Worm (Caenorhabditis elegans) whole organism, L3 larva: Measurements from ENCODE around the gene T04F8.8.

ENCODE experiments used
- R02D3.7 ChIP-seq: fragments of 150-350 bp; optimal IDR thresholded peaks from 2 replicates; lab custom pipeline; 2014; ENCODE audit warnings: missing biosample characterization, missing genetic modification characterization
- ZK546.5 ChIP-seq: sonication (generic microtip); optimal IDR thresholded peaks from 2 replicates; lab custom pipeline; 2017; ENCODE audit warnings: missing biosample characterization, missing genetic modification characterization
- aly-2 ChIP-seq: fragments of 150-350 bp; optimal IDR thresholded peaks from 2 replicates; lab custom pipeline; 2014; ENCODE audit warnings: missing biosample characterization, missing genetic modification characterization
- ama-1 ChIP-seq: fragments of 150-350 bp; optimal IDR thresholded peaks from 2 replicates; lab custom pipeline; 2018
- ceh-16 ChIP-seq: sonication (generic microtip); optimal IDR thresholded peaks from 2 replicates; lab custom pipeline; 2017; ENCODE audit warnings: missing biosample characterization, missing genetic modification characterization
- ceh-28 ChIP-seq: fragments of 150-350 bp; optimal IDR thresholded peaks from 2 replicates; lab custom pipeline; 2014; ENCODE audit warnings: missing biosample characterization, missing genetic modification reagents, missing genetic modification characterization
- ceh-9 ChIP-seq: sonication (generic microtip); optimal IDR thresholded peaks from 2 replicates; lab custom pipeline; 2018; ENCODE audit warnings: missing biosample characterization, missing genetic modification characterization
- daf-12 ChIP-seq: fragments of 150-350 bp; optimal IDR thresholded peaks from 2 replicates; lab custom pipeline; 2014; ENCODE audit warnings: missing biosample characterization, missing genetic modification reagents, missing genetic modification characterization
- egl-27 ChIP-seq: sonication (generic microtip); optimal IDR thresholded peaks from 4 replicates; lab custom pipeline; 2017; ENCODE audit warnings: missing biosample characterization, missing genetic modification reagents, missing genetic modification characterization
- egl-5 ChIP-seq: fragments of 150-350 bp; optimal IDR thresholded peaks from 2 replicates; lab custom pipeline; 2017; ENCODE audit warnings: missing biosample characterization, missing genetic modification reagents, missing genetic modification characterization, inconsistent platforms
- elt-1 ChIP-seq: fragments of 150-350 bp; optimal IDR thresholded peaks from 2 replicates; lab custom pipeline; 2014; ENCODE audit warnings: missing biosample characterization, missing genetic modification characterization
- elt-2 ChIP-seq: sonication (generic microtip); optimal IDR thresholded peaks from 2 replicates; lab custom pipeline; 2016; ENCODE audit warnings: missing genetic modification reagents, mild to moderate bottlenecking, missing genetic modification characterization, missing compliant biosample characterization
- elt-3 ChIP-seq, 3 experiments: fragments of 150-350 bp in 1 of 3; sonication (generic microtip) in 2 of 3; optimal IDR thresholded peaks; 2 replicates in 2 of 3; 4 replicates in 1 of 3; lab custom pipeline; 2014 to 2017; ENCODE audit warnings: missing biosample characterization in 3 of 3, missing genetic modification characterization in 3 of 3
- eor-1 ChIP-seq, 2 experiments: fragments of 150-350 bp; optimal IDR thresholded peaks; 2 replicates each; lab custom pipeline; 2014 to 2018; ENCODE audit warnings: missing biosample characterization in 2 of 2, missing genetic modification characterization in 2 of 2
- fkh-10 ChIP-seq: sonication (generic microtip); optimal IDR thresholded peaks from 2 replicates; lab custom pipeline; 2017; ENCODE audit warnings: missing biosample characterization, missing genetic modification reagents, missing genetic modification characterization
- fkh-2 ChIP-seq: fragments of 150-350 bp; optimal IDR thresholded peaks from 2 replicates; lab custom pipeline; 2014; ENCODE audit warnings: missing biosample characterization, missing genetic modification reagents, missing genetic modification characterization
- fos-1 ChIP-seq: fragments of 150-350 bp; optimal IDR thresholded peaks from 2 replicates; lab custom pipeline; 2014; ENCODE audit warnings: missing biosample characterization, missing genetic modification characterization
- hmg-11 ChIP-seq: sonication (generic microtip); optimal IDR thresholded peaks from 2 replicates; lab custom pipeline; 2016; ENCODE audit warnings: missing genetic modification characterization, missing compliant biosample characterization
- jun-1 ChIP-seq: fragments of 150-350 bp; optimal IDR thresholded peaks from 2 replicates; lab custom pipeline; 2014; ENCODE audit warnings: missing biosample characterization, missing genetic modification reagents, missing genetic modification characterization
- lin-15B ChIP-seq: fragments of 150-350 bp; optimal IDR thresholded peaks from 2 replicates; lab custom pipeline; 2014; ENCODE audit warnings: missing biosample characterization, missing genetic modification characterization
- lin-39 ChIP-seq: fragments of 150-350 bp; optimal IDR thresholded peaks from 2 replicates; lab custom pipeline; 2018; ENCODE audit warnings: missing biosample characterization, missing genetic modification reagents, missing genetic modification characterization
- lsy-12 ChIP-seq: sonication (generic microtip); optimal IDR thresholded peaks from 2 replicates; lab custom pipeline; 2016; ENCODE audit warnings: mild to moderate bottlenecking, missing genetic modification characterization, missing compliant biosample characterization
- mdl-1 ChIP-seq: fragments of 150-350 bp; optimal IDR thresholded peaks from 2 replicates; lab custom pipeline; 2014; ENCODE audit warnings: missing biosample characterization, missing genetic modification characterization
- mml-1 ChIP-seq: fragments of 150-350 bp; sonication (generic microtip); optimal IDR thresholded peaks from 3 replicates; lab custom pipeline; 2014; ENCODE audit warnings: missing biosample characterization, missing genetic modification characterization
- nfya-1 ChIP-seq: sonication (generic microtip); optimal IDR thresholded peaks from 2 replicates; lab custom pipeline; 2017; ENCODE audit warnings: missing genetic modification characterization, mild to moderate bottlenecking, missing compliant biosample characterization, antibody characterized with exemption, moderate library complexity; ENCODE audit not compliant: insufficient read depth
- nhr-11 ChIP-seq: fragments of 150-350 bp; optimal IDR thresholded peaks from 2 replicates; lab custom pipeline; 2014; ENCODE audit warnings: missing biosample characterization, missing genetic modification characterization
- nhr-12 ChIP-seq: fragments of 150-350 bp; optimal IDR thresholded peaks from 2 replicates; lab custom pipeline; 2014; ENCODE audit warnings: missing biosample characterization, missing genetic modification characterization
- nhr-23 ChIP-seq: fragments of 150-350 bp; optimal IDR thresholded peaks from 2 replicates; lab custom pipeline; 2014; ENCODE audit warnings: missing biosample characterization, missing genetic modification reagents, missing genetic modification characterization
- nhr-237 ChIP-seq: fragments of 150-350 bp; optimal IDR thresholded peaks from 2 replicates; lab custom pipeline; 2014; ENCODE audit warnings: missing biosample characterization, missing genetic modification characterization
- nhr-25 ChIP-seq: sonication (generic microtip); optimal IDR thresholded peaks from 2 replicates; lab custom pipeline; 2017; ENCODE audit warnings: missing biosample characterization, missing genetic modification characterization
- nhr-28 ChIP-seq: fragments of 150-350 bp; optimal IDR thresholded peaks from 2 replicates; lab custom pipeline; 2014; ENCODE audit warnings: missing biosample characterization, missing genetic modification characterization
- nhr-43 ChIP-seq: sonication (generic microtip); optimal IDR thresholded peaks from 2 replicates; lab custom pipeline; 2016; ENCODE audit warnings: mild to moderate bottlenecking, missing genetic modification characterization, missing compliant biosample characterization; ENCODE audit not compliant: poor library complexity, severe bottlenecking
- nhr-67 ChIP-seq: fragments of 150-350 bp; optimal IDR thresholded peaks from 2 replicates; lab custom pipeline; 2014; ENCODE audit warnings: missing biosample characterization, missing genetic modification characterization
- nhr-76 ChIP-seq: fragments of 150-350 bp; sonication (generic microtip); optimal IDR thresholded peaks from 5 replicates; lab custom pipeline; 2014; ENCODE audit warnings: missing biosample characterization, missing genetic modification characterization
- nhr-77 ChIP-seq: fragments of 150-350 bp; optimal IDR thresholded peaks from 2 replicates; lab custom pipeline; 2014; ENCODE audit warnings: missing biosample characterization, missing genetic modification characterization
- sea-2 ChIP-seq: fragments of 150-350 bp; sonication (generic microtip); optimal IDR thresholded peaks from 4 replicates; lab custom pipeline; 2014; ENCODE audit warnings: missing biosample characterization, missing genetic modification reagents, missing genetic modification characterization
- skn-1 ChIP-seq: fragments of 150-350 bp; optimal IDR thresholded peaks from 2 replicates; lab custom pipeline; 2014; ENCODE audit warnings: missing biosample characterization, missing genetic modification characterization
- snpc-4 ChIP-seq: fragments of 150-350 bp; optimal IDR thresholded peaks from 2 replicates; lab custom pipeline; 2014; ENCODE audit warnings: missing biosample characterization, missing genetic modification characterization
- tbx-2 ChIP-seq: sonication (generic microtip); optimal IDR thresholded peaks from 2 replicates; lab custom pipeline; 2016; ENCODE audit warnings: mild to moderate bottlenecking, missing genetic modification characterization, missing compliant biosample characterization
- unc-39 ChIP-seq: sonication (generic microtip); optimal IDR thresholded peaks from 4 replicates; lab custom pipeline; 2017; ENCODE audit warnings: missing biosample characterization, missing genetic modification characterization
- unc-62 ChIP-seq: fragments of 150-350 bp; sonication (generic microtip); optimal IDR thresholded peaks from 4 replicates; lab custom pipeline; 2014; ENCODE audit warnings: missing biosample characterization, missing genetic modification reagents, missing genetic modification characterization
- zag-1 ChIP-seq: fragments of 150-350 bp; optimal IDR thresholded peaks from 2 replicates; lab custom pipeline; 2014; ENCODE audit warnings: missing biosample characterization, missing genetic modification characterization
- ztf-11 ChIP-seq: fragments of 150-350 bp; optimal IDR thresholded peaks from 2 replicates; lab custom pipeline; 2014; ENCODE audit warnings: missing biosample characterization, missing genetic modification characterization
- ztf-4 ChIP-seq: fragments of 150-350 bp; optimal IDR thresholded peaks from 2 replicates; lab custom pipeline; 2014; ENCODE audit warnings: missing biosample characterization, missing genetic modification characterization

The T04F8.8 gene

DNA sequence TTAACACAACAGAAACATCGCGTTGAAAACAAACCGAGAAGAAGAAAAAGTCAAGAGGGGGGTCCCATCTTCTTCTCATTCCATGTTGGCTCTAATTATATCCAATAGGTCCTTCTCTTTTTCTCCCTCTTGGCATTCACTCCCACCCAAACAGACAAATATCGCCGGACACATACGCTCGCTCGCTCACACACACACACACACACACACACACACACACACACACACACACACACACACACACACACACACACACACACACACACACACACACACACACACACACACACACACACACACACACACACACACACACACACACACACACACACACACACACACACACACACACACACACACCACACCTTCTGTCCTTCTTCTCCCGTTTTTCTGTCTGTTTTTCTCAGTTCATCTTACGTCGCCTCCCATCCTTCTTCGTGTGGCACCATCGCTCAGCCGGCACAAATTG is 3.5 kb upstream of the T04F8.8 start, which contains the start of gene sto-4:
TSS of gene sto-4 (plus strand) at position 360 of the 469 bp plus-strand sequence.
- peak; percentile 33 for TF ChIP-seq nfya-1 (tag; lab: Kevin White, UChicago)
- TF ChIP-seq tbx-2 = peak; percentile 39
- TF ChIP-seq nhr-25 (tag; lab: Kevin White, UChicago) = peak; percentile 77
- TF ChIP-seq elt-1 (tag; lab: Kevin White, UChicago) = peak; percentile 5
- TF ChIP-seq R02D3.7 (tag; lab: Kevin White, UChicago) = peak; percentile 7
- peak; percentile 60 for TF ChIP-seq lin-39 (tag; lab: Kevin White, UChicago)
- peak; percentile 50 for TF ChIP-seq nhr-43
- TF ChIP-seq hmg-11 (tag; lab: Kevin White, UChicago) = peak; percentile 47
- TF ChIP-seq snpc-4 (tag; lab: Kevin White, UChicago) = peak; percentile 22
- TF ChIP-seq lsy-12 (tag; lab: Kevin White, UChicago) = peak; percentile 85

DNA sequence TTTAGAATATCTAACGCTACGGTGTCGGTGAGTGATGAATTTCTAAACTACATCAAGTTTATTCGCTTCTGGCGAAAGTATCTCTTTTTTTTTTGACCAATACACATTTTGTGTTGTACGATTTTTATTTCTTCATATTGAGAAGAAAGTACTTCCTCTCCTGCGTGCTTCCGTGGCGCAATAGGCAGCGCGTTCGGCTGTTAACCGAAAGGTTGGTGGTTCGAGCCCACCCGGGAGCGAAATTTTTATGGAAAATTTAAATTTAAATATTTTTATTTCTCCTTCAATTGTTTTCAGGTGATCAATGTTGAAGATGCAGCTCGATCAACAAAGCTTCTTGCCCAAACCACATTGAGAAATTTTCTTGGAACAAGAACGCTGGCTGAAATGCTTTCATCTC is 1.7 kb upstream of the T04F8.8 start:
- peak; percentile 50 for TF ChIP-seq nhr-23 (tag; lab: Kevin White, UChicago)
- peak; percentile 12 for TF ChIP-seq hmg-11 (tag; lab: Kevin White, UChicago)
- TF ChIP-seq elt-2 = peak; percentile 42
- no peak for TF ChIP-seq mml-1 (tag; lab: Kevin White, UChicago)
- no peak for TF ChIP-seq ZK546.5 (tag; lab: Kevin White, UChicago)
- TF ChIP-seq nhr-43 = peak; percentile 64
- peak; percentile 5 for TF ChIP-seq tbx-2

DNA sequence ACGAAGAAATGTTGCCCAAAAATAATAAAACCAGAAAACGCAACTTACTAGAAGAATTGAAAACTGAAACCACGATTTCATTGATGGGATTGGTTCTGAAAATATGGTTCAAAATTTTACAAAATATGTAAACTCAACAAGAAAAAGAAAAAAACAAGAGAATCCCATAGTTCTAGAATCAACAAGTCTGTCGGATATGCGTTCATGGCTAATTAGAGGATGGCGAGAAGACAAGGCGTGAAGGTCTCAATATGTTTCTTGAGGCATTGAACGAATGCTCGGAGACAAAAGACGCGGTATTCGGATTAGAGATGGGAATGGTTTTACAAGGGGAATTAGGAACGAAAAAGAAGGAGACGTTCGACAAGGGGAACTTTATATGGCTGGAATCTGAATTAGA is 3.5 kb downstream of the T04F8.8 start, which contains the start of gene cutl-11:
TSS of gene cutl-11 (minus strand) at position 101 of the 400 bp plus-strand sequence.
- no peak for TF ChIP-seq mml-1 (tag; lab: Kevin White, UChicago)
- TF ChIP-seq elt-2 = no peak
- no peak for TF ChIP-seq nhr-28
- TF ChIP-seq aly-2 (tag; lab: Kevin White, UChicago) = no peak
- no peak for TF ChIP-seq daf-12 (tag; lab: Kevin White, UChicago)
- no peak for TF ChIP-seq nhr-43
- TF ChIP-seq egl-5 (tag; lab: Kevin White, UChicago) = no peak
- no peak for TF ChIP-seq nfya-1 (tag; lab: Kevin White, UChicago)
- no peak for TF ChIP-seq skn-1 (tag; lab: Kevin White, UChicago)

DNA sequence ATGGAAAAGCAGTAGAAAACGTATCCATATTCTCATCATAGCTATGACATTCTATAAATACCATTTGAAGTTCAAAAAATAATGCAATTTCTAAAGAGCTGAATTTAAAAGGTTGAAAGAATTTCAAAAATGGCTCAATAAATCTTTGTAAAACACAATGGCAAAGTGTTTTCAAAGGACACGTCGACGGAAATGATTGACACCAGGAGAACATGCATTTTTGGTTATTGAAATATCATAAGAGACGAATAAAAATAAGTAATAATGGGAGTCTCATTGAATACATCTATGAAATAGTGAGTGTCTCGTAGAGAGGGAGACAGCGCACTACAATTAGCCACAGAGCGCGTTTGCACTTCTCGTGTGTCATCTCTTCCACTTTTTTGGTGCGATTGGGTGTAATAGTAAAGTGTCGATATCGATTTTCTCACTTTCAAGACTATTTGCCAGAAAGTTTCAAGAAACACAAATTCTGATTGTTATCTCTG is 9.3 kb downstream of the T04F8.8 start, which contains the start of gene T04F8.2:
TSS of gene T04F8.2 (minus strand) at position 51 of the 488 bp plus-strand sequence.
- TF ChIP-seq snpc-4 (tag; lab: Kevin White, UChicago) = peak; percentile 58
- no peak for TF ChIP-seq nhr-12 (tag; lab: Kevin White, UChicago)
- no peak for TF ChIP-seq ceh-16 (tag; lab: Kevin White, UChicago)
- TF ChIP-seq sea-2 (GFP tag; lab: Kevin White, UChicago) = no peak
- no peak for TF ChIP-seq unc-39 (tag; lab: Kevin White, UChicago)
- no peak for TF ChIP-seq nhr-77 (tag; lab: Kevin White, UChicago)
- TF ChIP-seq nhr-76 (tag; lab: Kevin White, UChicago) = no peak
- TF ChIP-seq lin-39 (tag; lab: Kevin White, UChicago) = peak; percentile 69
- no peak for TF ChIP-seq fkh-2
- no peak for TF ChIP-seq eor-1 (tag; optimal IDR thresholded peaks at IDR 0.05; lab: Kevin White, UChicago)
- no peak for TF ChIP-seq ZK546.5 (tag; lab: Kevin White, UChicago)
- TF ChIP-seq egl-5 (tag; lab: Kevin White, UChicago) = peak; percentile 64
- TF ChIP-seq elt-2 = peak; percentile 50
- TF ChIP-seq aly-2 (tag; lab: Kevin White, UChicago) = no peak
- TF ChIP-seq lin-15B = peak; percentile 50
- TF ChIP-seq zag-1 (tag; lab: Kevin White, UChicago) = no peak
- TF ChIP-seq nhr-43 = peak; percentile 21
- TF ChIP-seq elt-1 (tag; lab: Kevin White, UChicago) = no peak
- no peak for TF ChIP-seq fos-1 (tag; lab: Kevin White, UChicago)
- no peak for TF ChIP-seq unc-62 (GFP tag; lab: Kevin White, UChicago)
- peak; percentile 59 for TF ChIP-seq hmg-11 (tag; lab: Kevin White, UChicago)
- peak; percentile 49 for TF ChIP-seq ceh-28
- no peak for TF ChIP-seq lsy-12 (tag; lab: Kevin White, UChicago)
- no peak for TF ChIP-seq fkh-10 (GFP tag; lab: Kevin White, UChicago)
- TF ChIP-seq elt-3 (tag; optimal IDR thresholded peaks at IDR 0.05; lab: Kevin White, UChicago) = no peak
- TF ChIP-seq nhr-28 = no peak
- TF ChIP-seq ztf-4 (tag; lab: Kevin White, UChicago) = no peak
- no peak for TF ChIP-seq egl-27 (tag; lab: Kevin White, UChicago)
- no peak for TF ChIP-seq mdl-1
- no peak for TF ChIP-seq ama-1
- no peak for TF ChIP-seq nhr-237 (tag; lab: Kevin White, UChicago)
- TF ChIP-seq ceh-9 (tag; lab: Kevin White, UChicago) = no peak
- TF ChIP-seq nhr-11 (tag; lab: Kevin White, UChicago) = no peak
- peak; percentile 56 for TF ChIP-seq nhr-23 (tag; lab: Kevin White, UChicago)
- TF ChIP-seq ztf-11 = no peak
- TF ChIP-seq nhr-25 (tag; lab: Kevin White, UChicago) = peak; percentile 63
- peak; percentile 28 for TF ChIP-seq jun-1 (tag; lab: Kevin White, UChicago)
- TF ChIP-seq tbx-2 = no peak
- no peak for TF ChIP-seq nhr-67
